Worm (Caenorhabditis elegans) whole organism, young adult: ENCODE measurements around the gene hmgr-1.
A peak's percentile ranks its signal among the peaks of the same experiment; 100 is the strongest.

Experiments
- B0019.2 ChIP-seq: fragments of 200-800 bp; sonication (Bioruptor generic); conservative IDR thresholded peaks from 2 replicates; pipeline ENCODE4 v1.3.6; 2022; ENCODE audit warnings: missing genetic modification reagents, missing genetic modification characterization, missing compliant biosample characterization
- B0336.3 ChIP-seq: fragments of 200-800 bp; sonication (Bioruptor generic); IDR thresholded peaks from 2 replicates; pipeline ENCODE4 v1.3.6; 2022; ENCODE audit warnings: missing genetic modification characterization, missing compliant biosample characterization
- D2030.7 ChIP-seq: fragments of 200-800 bp; sonication (Bioruptor generic); IDR thresholded peaks from 2 replicates; pipeline ENCODE4 v1.3.6; 2022; ENCODE audit warnings: missing genetic modification reagents, missing genetic modification characterization, missing compliant biosample characterization
- F39B2.1 ChIP-seq: fragments of 200-800 bp; sonication (Bioruptor generic); IDR thresholded peaks from 2 replicates; pipeline ENCODE4 v1.3.6; 2022; ENCODE audit warnings: missing genetic modification reagents, missing genetic modification characterization, missing compliant biosample characterization
- F49E8.2 ChIP-seq: sonication (generic microtip); optimal IDR thresholded peaks from 3 replicates; lab custom pipeline; 2017; ENCODE audit warnings: missing genetic modification characterization, mild to moderate bottlenecking, missing compliant biosample characterization, antibody characterized with exemption, moderate library complexity; ENCODE audit not compliant: insufficient read depth
- K11D2.4 ChIP-seq: fragments of 200-800 bp; sonication (Bioruptor generic); IDR thresholded peaks from 2 replicates; pipeline ENCODE4 v1.3.6; 2022; ENCODE audit warnings: missing genetic modification reagents, missing genetic modification characterization, missing compliant biosample characterization
- K12H6.12 ChIP-seq: fragments of 200-800 bp; sonication (Bioruptor generic); optimal IDR thresholded peaks from 2 replicates; lab custom pipeline; 2018; ENCODE audit warnings: mild to moderate bottlenecking, missing genetic modification characterization, missing compliant biosample characterization
- Y53F4B.3 ChIP-seq: fragments of 200-800 bp; sonication (Bioruptor generic); IDR thresholded peaks from 2 replicates; pipeline ENCODE4 v1.3.6; 2022; ENCODE audit warnings: missing genetic modification reagents, missing genetic modification characterization, missing compliant biosample characterization
- Y79H2A.3 ChIP-seq: fragments of 200-800 bp; sonication (Bioruptor generic); conservative IDR thresholded peaks from 2 replicates; pipeline ENCODE4 v1.3.6; 2022; ENCODE audit warnings: missing genetic modification reagents, missing genetic modification characterization, missing compliant biosample characterization
- Y95B8A.8 ChIP-seq: fragments of 200-800 bp; sonication (Bioruptor generic); IDR thresholded peaks from 2 replicates; pipeline ENCODE4 v1.3.6; 2022; ENCODE audit warnings: missing genetic modification reagents, missing genetic modification characterization, missing compliant biosample characterization
- ama-1 ChIP-seq, 3 experiments: fragments of 150-350 bp in 1 of 3; sonication (generic microtip) in 2 of 3; optimal IDR thresholded peaks; 2 replicates each; lab custom pipeline; 2014 to 2018; ENCODE audit warnings: missing biosample characterization in 2 of 3, missing genetic modification characterization in 2 of 3, missing genetic modification reagents in 2 of 3
- aptf-3 ChIP-seq: fragments of 200-800 bp; sonication (Bioruptor generic); IDR thresholded peaks from 2 replicates; pipeline ENCODE4 v1.3.6; 2022; ENCODE audit warnings: missing genetic modification characterization, missing compliant biosample characterization
- atf-7 ChIP-seq: sonication (generic microtip); optimal IDR thresholded peaks from 2 replicates; lab custom pipeline; 2017; ENCODE audit warnings: mild to moderate bottlenecking, missing genetic modification characterization, missing compliant biosample characterization
- athp-1 ChIP-seq: sonication (generic microtip); optimal IDR thresholded peaks from 2 replicates; lab custom pipeline; 2017; ENCODE audit warnings: mild to moderate bottlenecking, missing genetic modification characterization, missing compliant biosample characterization
- bed-1 ChIP-seq: fragments of 200-800 bp; sonication (Bioruptor generic); IDR thresholded peaks from 2 replicates; pipeline ENCODE4 v1.3.6; 2022; ENCODE audit warnings: missing genetic modification reagents, missing genetic modification characterization, missing compliant biosample characterization
- ceh-91 ChIP-seq: fragments of 200-800 bp; sonication (Bioruptor generic); IDR thresholded peaks from 2 replicates; pipeline ENCODE4 v1.3.6; 2022; ENCODE audit warnings: missing genetic modification reagents, missing genetic modification characterization, missing compliant biosample characterization
- chd-7 ChIP-seq: sonication (generic microtip); optimal IDR thresholded peaks from 2 replicates; lab custom pipeline; 2016; ENCODE audit warnings: mild to moderate bottlenecking, missing genetic modification characterization, moderate library complexity, missing compliant biosample characterization
- die-1 ChIP-seq: sonication (generic microtip); optimal IDR thresholded peaks from 2 replicates; lab custom pipeline; 2016; ENCODE audit warnings: missing genotype, mild to moderate bottlenecking, missing genetic modification characterization, missing compliant biosample characterization
- dox-1 ChIP-seq: fragments of 200-800 bp; sonication (Bioruptor generic); IDR thresholded peaks from 2 replicates; pipeline ENCODE4 v1.3.6; 2022; ENCODE audit warnings: missing genetic modification reagents, missing genetic modification characterization, missing compliant biosample characterization
- fkh-3 ChIP-seq: sonication (generic microtip); optimal IDR thresholded peaks from 2 replicates; lab custom pipeline; 2016; ENCODE audit warnings: mild to moderate bottlenecking, missing genetic modification characterization, missing compliant biosample characterization
- hmg-20 ChIP-seq: fragments of 200-800 bp; sonication (Bioruptor generic); IDR thresholded peaks from 2 replicates; pipeline ENCODE4 v1.3.6; 2022; ENCODE audit warnings: missing genetic modification reagents, missing genetic modification characterization, missing compliant biosample characterization
- hrde-1 ChIP-seq: sonication (generic microtip); optimal IDR thresholded peaks from 2 replicates; lab custom pipeline; 2016; ENCODE audit warnings: missing genetic modification characterization, mild to moderate bottlenecking, missing compliant biosample characterization, moderate library complexity, missing genotype, missing genetic modification reagents, borderline replicate concordance
- lag-1 ChIP-seq: fragments of 200-800 bp; sonication (Bioruptor generic); IDR thresholded peaks from 2 replicates; pipeline ENCODE4 v1.3.6; 2022; ENCODE audit warnings: missing genetic modification reagents, missing genetic modification characterization, missing compliant biosample characterization
- lin-40 ChIP-seq: sonication (generic microtip); optimal IDR thresholded peaks from 2 replicates; lab custom pipeline; 2016; ENCODE audit warnings: missing genetic modification characterization, mild to moderate bottlenecking, missing compliant biosample characterization, missing genotype, missing genetic modification reagents
- lin-54 ChIP-seq: fragments of 200-800 bp; sonication (Bioruptor generic); optimal IDR thresholded peaks from 2 replicates; lab custom pipeline; 2018; ENCODE audit warnings: mild to moderate bottlenecking, missing genetic modification characterization, missing compliant biosample characterization
- lsl-1 ChIP-seq: fragments of 200-800 bp; sonication (Bioruptor generic); optimal IDR thresholded peaks from 2 replicates; lab custom pipeline; 2018; ENCODE audit warnings: mild to moderate bottlenecking, missing genetic modification characterization, moderate library complexity, missing compliant biosample characterization
- lsy-27 ChIP-seq: sonication (generic microtip); optimal IDR thresholded peaks from 2 replicates; lab custom pipeline; 2017; ENCODE audit warnings: missing genetic modification characterization, mild to moderate bottlenecking, missing compliant biosample characterization, antibody characterized with exemption, missing genotype, borderline replicate concordance; ENCODE audit not compliant: insufficient read depth
- madf-3 ChIP-seq: fragments of 200-800 bp; sonication (Bioruptor generic); IDR thresholded peaks from 2 replicates; pipeline ENCODE4 v1.3.6; 2022; ENCODE audit warnings: missing genetic modification reagents, missing genetic modification characterization, missing compliant biosample characterization
- madf-6 ChIP-seq: fragments of 200-800 bp; sonication (Bioruptor generic); IDR thresholded peaks from 2 replicates; pipeline ENCODE4 v1.3.6; 2022; ENCODE audit warnings: missing genetic modification reagents, missing genetic modification characterization, missing compliant biosample characterization
- mel-28 ChIP-seq: sonication (generic microtip); optimal IDR thresholded peaks from 2 replicates; lab custom pipeline; 2016; ENCODE audit warnings: borderline replicate concordance, mild to moderate bottlenecking, missing genetic modification characterization, missing compliant biosample characterization
- mes-4 ChIP-seq: sonication (generic microtip); optimal IDR thresholded peaks from 2 replicates; lab custom pipeline; 2016; ENCODE audit warnings: missing genotype, missing genetic modification characterization, missing compliant biosample characterization
- nfyb-1 ChIP-seq: fragments of 200-800 bp; sonication (Bioruptor generic); IDR thresholded peaks from 2 replicates; pipeline ENCODE4 v1.3.6; 2022; ENCODE audit warnings: missing genetic modification reagents, missing genetic modification characterization, missing compliant biosample characterization
- nhr-27 ChIP-seq: fragments of 200-800 bp; sonication (Bioruptor generic); optimal IDR thresholded peaks from 2 replicates; lab custom pipeline; 2018; ENCODE audit warnings: mild to moderate bottlenecking, missing genetic modification characterization, moderate library complexity, missing compliant biosample characterization
- nhr-80 ChIP-seq: sonication (generic microtip); optimal IDR thresholded peaks from 2 replicates; lab custom pipeline; 2016; ENCODE audit warnings: missing genetic modification characterization, missing compliant biosample characterization
- pha-4 ChIP-seq: fragments of 150-350 bp; sonication (generic microtip); optimal IDR thresholded peaks from 2 replicates; lab custom pipeline; 2014; ENCODE audit warnings: missing biosample characterization, missing genetic modification reagents, missing genetic modification characterization
- rcor-1 ChIP-seq: fragments of 200-800 bp; sonication (Bioruptor generic); IDR thresholded peaks from 2 replicates; pipeline ENCODE4 v1.3.6; 2022; ENCODE audit warnings: missing genetic modification reagents, missing genetic modification characterization, missing compliant biosample characterization
- rec-8 ChIP-seq, 2 experiments: sonication (generic microtip); optimal IDR thresholded peaks; 2 replicates each; lab custom pipeline; 2016; ENCODE audit warnings: mild to moderate bottlenecking in 2 of 2, missing genetic modification characterization in 2 of 2, missing genetic modification reagents in 2 of 2, missing genotype in 2 of 2, missing biosample characterization in 1 of 2, missing compliant biosample characterization in 1 of 2, moderate library complexity in 1 of 2
- sdz-38 ChIP-seq: sonication (generic microtip); optimal IDR thresholded peaks from 2 replicates; lab custom pipeline; 2016; ENCODE audit warnings: missing genotype, missing genetic modification characterization, missing compliant biosample characterization
- snpc-1.1 ChIP-seq: sonication (generic microtip); optimal IDR thresholded peaks from 2 replicates; lab custom pipeline; 2017; ENCODE audit warnings: missing genetic modification characterization, mild to moderate bottlenecking, missing compliant biosample characterization, antibody characterized with exemption, moderate library complexity, missing genotype, missing genetic modification reagents; ENCODE audit not compliant: insufficient read depth
- tbp1 ChIP-seq: fragments of 200-800 bp; sonication (Bioruptor generic); optimal IDR thresholded peaks from 2 replicates; lab custom pipeline; 2018; ENCODE audit warnings: mild to moderate bottlenecking, missing genetic modification characterization, missing compliant biosample characterization
- unc-130 ChIP-seq: sonication (generic microtip); optimal IDR thresholded peaks from 2 replicates; lab custom pipeline; 2016; ENCODE audit warnings: missing genetic modification reagents, missing genetic modification characterization, missing compliant biosample characterization
- unc-62 ChIP-seq: fragments of 150-350 bp; optimal IDR thresholded peaks from 2 replicates; lab custom pipeline; 2014; ENCODE audit warnings: missing biosample characterization, missing genetic modification reagents, missing genetic modification characterization
- xnd-1 ChIP-seq: sonication (generic microtip); optimal IDR thresholded peaks from 2 replicates; lab custom pipeline; 2016; ENCODE audit warnings: missing genotype, missing genetic modification reagents, missing genetic modification characterization, missing compliant biosample characterization
- zfh-2 ChIP-seq: fragments of 200-800 bp; sonication (Bioruptor generic); conservative IDR thresholded peaks from 2 replicates; pipeline ENCODE4 v1.3.6; 2022; ENCODE audit warnings: missing genetic modification reagents, missing genetic modification characterization, missing compliant biosample characterization
- zim-3 ChIP-seq: sonication (generic microtip); optimal IDR thresholded peaks from 2 replicates; lab custom pipeline; 2017; ENCODE audit warnings: mild to moderate bottlenecking, missing genetic modification characterization, moderate library complexity, missing compliant biosample characterization
- ztf-22 ChIP-seq: fragments of 200-800 bp; sonication (Bioruptor generic); optimal IDR thresholded peaks from 2 replicates; lab custom pipeline; 2018; ENCODE audit warnings: mild to moderate bottlenecking, missing genetic modification characterization, moderate library complexity, missing compliant biosample characterization
- ztf-28 ChIP-seq: fragments of 200-800 bp; sonication (Bioruptor generic); IDR thresholded peaks from 2 replicates; pipeline ENCODE4 v1.3.6; 2022; ENCODE audit warnings: missing genetic modification reagents, missing genetic modification characterization, missing compliant biosample characterization

Gene hmgr-1

ce11 chrIII:7376143-7376802 is 17.0 kb downstream of the hmgr-1 start (continued):
- TF ChIP-seq rcor-1, result no peak
- TF ChIP-seq athp-1, result no peak
- no peak for TF ChIP-seq F39B2.1 (GFP tag; lab: Robert Waterston, UW)
- TF ChIP-seq K11D2.4 (GFP tag; lab: Robert Waterston, UW), result peak; percentile 63; the same call in 1 of the 2 replicates
- no peak for TF ChIP-seq unc-62 (GFP tag; lab: Kevin White, UChicago)
- peak; percentile 73 for TF ChIP-seq nhr-80 (tag; lab: Kevin White, UChicago)
- no peak for TF ChIP-seq Y79H2A.3 (GFP tag; lab: Robert Waterston, UW)
- no peak for TF ChIP-seq mel-28 (tag; lab: Kevin White, UChicago)
- TF ChIP-seq xnd-1, result no peak
- no peak for TF ChIP-seq madf-6 (GFP tag; lab: Robert Waterston, UW)
- no peak for TF ChIP-seq ceh-91 (GFP tag; lab: Robert Waterston, UW)
- no peak for TF ChIP-seq sdz-38
- no peak for TF ChIP-seq ztf-28 (GFP tag; lab: Robert Waterston, UW)
- TF ChIP-seq aptf-3 (GFP tag; lab: Robert Waterston, UW), result no peak
- TF ChIP-seq die-1 (tag; lab: Kevin White, UChicago), result peak; percentile 33
- TF ChIP-seq lin-40 (tag; lab: Kevin White, UChicago), result peak; percentile 79
- no peak for TF ChIP-seq madf-3 (GFP tag; lab: Robert Waterston, UW)
- no peak for TF ChIP-seq K12H6.12
- TF ChIP-seq bed-1 (GFP tag; lab: Robert Waterston, UW), result no peak
- TF ChIP-seq mes-4 (tag; lab: Kevin White, UChicago), result no peak
- peak; percentile 63 for TF ChIP-seq tbp1 (GFP tag; lab: Kevin White, UChicago)
- TF ChIP-seq B0336.3 (GFP tag; lab: Robert Waterston, UW), result peak; percentile 64; the same call in 1 of the 2 replicates
- no peak for TF ChIP-seq hrde-1
- TF ChIP-seq pha-4 (tag; lab: Kevin White, UChicago), result no peak
- no peak for TF ChIP-seq lsy-27 (tag; lab: Kevin White, UChicago)
- no peak for TF ChIP-seq lsl-1 (GFP tag; lab: Kevin White, UChicago)
- no peak for TF ChIP-seq lag-1 (GFP tag; lab: Robert Waterston, UW)
- no peak for TF ChIP-seq ztf-22 (GFP tag; lab: Kevin White, UChicago)
- peak; percentile 97 for TF ChIP-seq atf-7 (tag; lab: Kevin White, UChicago)
- no peak for TF ChIP-seq hmg-20 (GFP tag; lab: Robert Waterston, UW)
- TF ChIP-seq D2030.7 (GFP tag; lab: Robert Waterston, UW), result no peak
- no peak for TF ChIP-seq ama-1 (optimal IDR thresholded peaks at IDR 0.05; lab: Kevin White, UChicago)
- no peak for TF ChIP-seq ama-1 (GFP tag; optimal IDR thresholded peaks at IDR 0.05; lab: Kevin White, UChicago)
- no peak for TF ChIP-seq zfh-2 (GFP tag; lab: Robert Waterston, UW)
- no peak for TF ChIP-seq zim-3 (tag; lab: Kevin White, UChicago)
- peak; percentile 11 for TF ChIP-seq lin-54 (GFP tag; lab: Kevin White, UChicago)
- TF ChIP-seq snpc-1.1 (tag; lab: Kevin White, UChicago), result no peak
- no peak for TF ChIP-seq rec-8 (tag; optimal IDR thresholded peaks at IDR 0.05; lab: Kevin White, UChicago)
- no peak for TF ChIP-seq fkh-3 (tag; lab: Kevin White, UChicago)
- no peak for TF ChIP-seq F49E8.2 (tag; lab: Kevin White, UChicago)
- TF ChIP-seq Y95B8A.8 (GFP tag; lab: Robert Waterston, UW), result no peak
- peak; percentile 56 for TF ChIP-seq dox-1 (GFP tag; lab: Robert Waterston, UW)
- TF ChIP-seq unc-130 (GFP tag; lab: Kevin White, UChicago), result no peak
- peak; percentile 29; the same call in 1 of the 2 replicates for TF ChIP-seq nfyb-1 (GFP tag; lab: Robert Waterston, UW)
- TF ChIP-seq B0019.2 (GFP tag; lab: Robert Waterston, UW), result no peak
- TF ChIP-seq Y53F4B.3 (GFP tag; lab: Robert Waterston, UW), result no peak
- TF ChIP-seq chd-7 (tag; lab: Kevin White, UChicago), result peak; percentile 80
- TF ChIP-seq nhr-27, result no peak
